Worm (Caenorhabditis elegans): ENCODE data around the gene damt-1.

DNA sequence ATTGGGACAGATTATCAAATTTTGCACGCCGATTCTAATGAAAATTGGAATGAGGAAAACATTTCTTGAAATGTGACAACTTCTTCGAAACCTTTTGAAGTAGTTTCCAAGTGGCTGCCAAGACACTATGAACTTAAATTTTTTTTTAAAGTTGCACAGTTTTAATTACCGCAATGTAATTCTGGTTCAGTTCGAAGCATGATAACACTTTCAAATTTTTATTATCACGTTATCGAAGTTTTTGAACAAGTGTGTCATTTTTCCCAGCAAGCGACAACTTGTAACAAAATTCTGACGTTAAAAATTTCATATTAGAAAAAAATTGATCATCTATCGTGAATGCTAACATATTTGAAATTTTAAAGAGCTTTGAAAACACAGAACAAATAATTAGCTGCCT, 22.8 kb downstream of the damt-1 start:
- TF ChIP-seq nhr-11 (tag; optimal IDR thresholded peaks at IDR 0.05) (no peak), lsy-2 (tag; optimal IDR thresholded peaks at IDR 0.05) (no peak), F13H6.1 (tag; optimal IDR thresholded peaks at IDR 0.05) (no peak), skn-1 (tag; optimal IDR thresholded peaks at IDR 0.05) (no peak), egl-27 (tag; optimal IDR thresholded peaks at IDR 0.05) (no peak), nhr-237 (tag; optimal IDR thresholded peaks at IDR 0.05) (no peak), zag-1 (tag; optimal IDR thresholded peaks at IDR 0.05) (no peak), aly-2 (tag; optimal IDR thresholded peaks at IDR 0.05) (no peak)

All from whole organism, L2 larva.